Fruit fly (Drosophila melanogaster): ENCODE results near the gene CG17026.
A peak's percentile ranks its signal among the peaks of the same experiment; 100 is the strongest.

The CG17026 gene

dm6 chr3L:16012315-16012950 is 37.3 kb downstream of the CG17026 start:
- TF ChIP-seq noc (tag; optimal IDR thresholded peaks at IDR 0.05): no peak

dm6 chr3L:16013198-16013982 is 38.2 kb downstream of the CG17026 start:
- TF ChIP-seq noc (tag; optimal IDR thresholded peaks at IDR 0.05): no peak

- peak; percentile 5 for TF ChIP-seq noc (tag; optimal IDR thresholded peaks at IDR 0.05)
Measured at dm6 chr3L:16014515-16014914, 39.3 kb downstream of the CG17026 start.

- TF ChIP-seq noc (tag; optimal IDR thresholded peaks at IDR 0.05): no peak
Measured at dm6 chr3L:16015765-16016760, 40.9 kb downstream of the CG17026 start.

- no peak for TF ChIP-seq noc (tag; optimal IDR thresholded peaks at IDR 0.05)
Measured at dm6 chr3L:16016911-16017310, 41.7 kb downstream of the CG17026 start.

dm6 chr3L:16017528-16018250 is 42.5 kb downstream of the CG17026 start:
- no peak for TF ChIP-seq noc (tag; optimal IDR thresholded peaks at IDR 0.05)

- TF ChIP-seq noc (tag; optimal IDR thresholded peaks at IDR 0.05): no peak
Measured at dm6 chr3L:16018251-16018583, 43.0 kb downstream of the CG17026 start.

dm6 chr3L:16018721-16019120 is 43.6 kb downstream of the CG17026 start:
- no peak for TF ChIP-seq noc (tag; optimal IDR thresholded peaks at IDR 0.05)

dm6 chr3L:16019144-16020006 is 44.2 kb downstream of the CG17026 start:
- no peak for TF ChIP-seq noc (tag; optimal IDR thresholded peaks at IDR 0.05)

dm6 chr3L:16021064-16021683 is 46.0 kb downstream of the CG17026 start:
- no peak for TF ChIP-seq noc (tag; optimal IDR thresholded peaks at IDR 0.05)

- TF ChIP-seq noc (tag; optimal IDR thresholded peaks at IDR 0.05): no peak
Measured at dm6 chr3L:16023020-16023648, 48.0 kb downstream of the CG17026 start, which contains the start of gene Notum. Notum (plus strand) TSS chr3L:16023480.

- no peak for TF ChIP-seq noc (tag; optimal IDR thresholded peaks at IDR 0.05)
Measured at dm6 chr3L:16024276-16025019, 49.3 kb downstream of the CG17026 start.
